Worm (Caenorhabditis elegans) whole organism, early embryonic: ENCODE data around the gene sra-10.

Source experiments
- ama-1 ChIP-seq: fragments of 150-350 bp; optimal IDR thresholded peaks from 2 replicates; lab custom pipeline; 2014
- ceh-36 ChIP-seq: sonication (generic microtip); optimal IDR thresholded peaks from 2 replicates; lab custom pipeline; 2016; ENCODE audit warnings: missing genetic modification characterization, inconsistent platforms, missing compliant biosample characterization
- flt-1 ChIP-seq: fragments of 200-800 bp; sonication (Bioruptor generic); IDR thresholded peaks from 2 replicates; pipeline ENCODE4 v1.3.6; 2022; ENCODE audit warnings: missing genetic modification characterization, missing compliant biosample characterization
- hmg-4 ChIP-seq: fragments of 200-800 bp; sonication (Bioruptor generic); optimal IDR thresholded peaks from 2 replicates; lab custom pipeline; 2018; ENCODE audit warnings: mild to moderate bottlenecking, missing genetic modification characterization, missing compliant biosample characterization

DNA sequence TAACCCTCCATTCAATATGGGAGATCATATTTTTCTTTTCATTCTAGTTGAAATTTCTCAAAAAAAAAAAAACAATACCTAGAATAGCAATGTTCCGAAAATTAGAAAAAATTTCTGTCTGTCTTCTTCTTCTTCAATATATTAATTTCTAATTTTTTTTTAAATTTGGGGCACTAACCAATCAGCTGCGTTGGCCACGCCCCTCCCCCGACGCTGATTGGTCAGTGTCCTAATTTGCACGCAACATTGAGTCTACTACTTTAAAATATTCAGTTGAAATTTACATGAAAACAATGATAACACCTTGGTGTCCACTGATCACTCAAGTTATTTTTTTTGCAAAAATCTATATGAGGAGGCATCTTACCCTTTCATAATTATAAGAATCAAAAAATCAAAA, 1.1 kb upstream of the sra-10 start:
- TF ChIP-seq ceh-36 (tag; lab: Kevin White, UChicago), result no peak
- TF ChIP-seq flt-1, result no peak
- no peak for TF ChIP-seq ama-1
- TF ChIP-seq hmg-4 (GFP tag; lab: Kevin White, UChicago), result no peak
